Fruit fly (Drosophila melanogaster) whole organism, adult: ENCODE results near the gene Ns4.
A peak's percentile ranks its signal among the peaks of the same experiment; 100 is the strongest.

Experiments used
- CG33017 ChIP-seq: fragments of 200-800 bp; sonication (Bioruptor generic); optimal IDR thresholded peaks from 2 replicates; lab custom pipeline; 2018; ENCODE audit warnings: missing biosample characterization, mild to moderate bottlenecking, missing genetic modification characterization, moderate library complexity
- Crg-1 ChIP-seq: fragments of 200-800 bp; sonication (Bioruptor generic); optimal IDR thresholded peaks from 2 replicates; lab custom pipeline; 2016; ENCODE audit warnings: missing biosample characterization, missing genetic modification characterization
- bab1 ChIP-seq: fragments of 200-800 bp; sonication (Bioruptor generic); optimal IDR thresholded peaks from 3 replicates; lab custom pipeline; 2019; ENCODE audit warnings: missing biosample characterization, mild to moderate bottlenecking, missing genetic modification characterization, moderate library complexity
- ovo ChIP-seq: fragments of 200-800 bp; sonication (Bioruptor generic); optimal IDR thresholded peaks from 2 replicates; lab custom pipeline; 2016; ENCODE audit warnings: missing biosample characterization, missing genetic modification characterization

DNA sequence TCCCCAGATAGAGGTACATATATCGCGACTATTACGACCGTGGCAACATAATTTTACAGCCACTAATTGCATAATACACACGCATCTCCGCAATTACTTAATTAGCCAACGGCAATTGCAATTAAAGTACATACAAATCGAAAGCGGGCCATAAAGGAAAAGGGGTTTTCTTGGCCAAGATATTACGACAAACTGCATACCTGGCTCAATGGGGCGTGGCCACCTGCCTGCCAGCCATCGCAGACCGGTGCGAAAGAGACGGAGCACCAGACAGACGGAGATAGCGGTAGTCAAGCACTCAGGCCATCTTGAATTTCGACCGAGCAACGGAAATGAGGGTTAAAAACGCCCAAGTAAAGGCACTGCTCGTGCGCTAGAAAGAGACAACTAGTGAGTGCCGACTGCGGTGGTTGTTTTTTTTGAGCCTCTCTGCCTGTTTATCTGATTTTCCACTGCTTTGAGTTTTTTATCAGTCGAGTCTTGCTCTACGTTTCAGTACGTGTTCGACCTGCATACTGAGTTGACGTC is 18.0 kb downstream of the Ns4 start, which contains the start of gene cad:
- TF ChIP-seq ovo (GFP tag; lab: Kevin White, UChicago): peak; percentile 29
- no peak for TF ChIP-seq Crg-1
- no peak for TF ChIP-seq CG33017 (tag; lab: Kevin White, UChicago)
- peak; percentile 5 for TF ChIP-seq bab1 (GFP tag; lab: Kevin White, UChicago)
